3 fruit fly cellular contexts compared by ENCODE assay signal in genomic region chrX:3297444-3298300, dm6.
TF ChIP-seq lines count a peak whose summit lies in the region.

No protein-coding gene starts in this region.

- TF ChIP-seq CTCF in whole organism, embryonic (GFP tag; optimal IDR thresholded peaks at IDR 0.05; lab: Kevin White, UChicago), result no peak

TF ChIP-seq in whole organism, embryonic, 481 proteins besides CTCF, POLR2A, EP300 and RAD21 (continues in another document):
- no peak for TF ChIP-seq cg (GFP tag; optimal IDR thresholded peaks at IDR 0.05; lab: Kevin White, UChicago)
- no peak for TF ChIP-seq schlank (tag; optimal IDR thresholded peaks at IDR 0.05; lab: Kevin White, UChicago)
- TF ChIP-seq lbe (GFP tag; optimal IDR thresholded peaks at IDR 0.05; lab: Kevin White, UChicago), result no peak
- TF ChIP-seq Xrp1 (GFP tag; IDR thresholded peaks at IDR 0.05; lab: Robert Waterston, UW), result peak; percentile 22; the same call in 1 of the 2 replicates
- no peak for TF ChIP-seq fd102C (GFP tag; optimal IDR thresholded peaks at IDR 0.05; lab: Kevin White, UChicago)
- TF ChIP-seq mld (GFP tag; IDR thresholded peaks at IDR 0.05; lab: Robert Waterston, UW; ENCODE audit: partially characterized antibody), result no peak
- TF ChIP-seq CG30020 (tag; optimal IDR thresholded peaks at IDR 0.05; lab: Kevin White, UChicago), result no peak
- no peak for TF ChIP-seq gcm2 (GFP tag; optimal IDR thresholded peaks at IDR 0.05; lab: Kevin White, UChicago)
- TF ChIP-seq Med (GFP tag; lab: Kevin White, UChicago), result peak; percentile 68
- TF ChIP-seq CG4617 (GFP tag; optimal IDR thresholded peaks at IDR 0.05; lab: Kevin White, UChicago; ENCODE audit: borderline replicate concordance), result no peak
- TF ChIP-seq CG3163 (GFP tag; optimal IDR thresholded peaks at IDR 0.05; lab: Kevin White, UChicago), result no peak
- peak; percentile 30 for TF ChIP-seq Sox102F (GFP tag; optimal IDR thresholded peaks at IDR 0.05; lab: Kevin White, UChicago)
- no peak for TF ChIP-seq caup (GFP tag; optimal IDR thresholded peaks at IDR 0.05; lab: Kevin White, UChicago; ENCODE audit: severe bottlenecking)
- TF ChIP-seq CG12071 (GFP tag; optimal IDR thresholded peaks at IDR 0.05; lab: Kevin White, UChicago), result no peak
- TF ChIP-seq Antp (GFP tag; optimal IDR thresholded peaks at IDR 0.05; lab: Kevin White, UChicago), result peak; percentile 31
- TF ChIP-seq B-H2 (GFP tag; optimal IDR thresholded peaks at IDR 0.05; lab: Kevin White, UChicago), result no peak
- TF ChIP-seq CG3281 (GFP tag; optimal IDR thresholded peaks at IDR 0.05; lab: Kevin White, UChicago), result no peak
- no peak for TF ChIP-seq ATbp (GFP tag; optimal IDR thresholded peaks at IDR 0.05; lab: Kevin White, UChicago)
- no peak for TF ChIP-seq p53 (GFP tag; optimal IDR thresholded peaks at IDR 0.05; lab: Kevin White, UChicago)
- TF ChIP-seq gsb (GFP tag; IDR thresholded peaks at IDR 0.05; lab: Robert Waterston, UW), result no peak
- TF ChIP-seq Dbx (GFP tag; IDR thresholded peaks at IDR 0.05; lab: Robert Waterston, UW), result no peak
- TF ChIP-seq CG6272 (GFP tag; IDR thresholded peaks at IDR 0.05; lab: Robert Waterston, UW), result no peak
- no peak for TF ChIP-seq crol (GFP tag; IDR thresholded peaks at IDR 0.05; lab: Robert Waterston, UW)
- no peak for TF ChIP-seq Jarid2 (GFP tag; optimal IDR thresholded peaks at IDR 0.05; lab: Kevin White, UChicago)
- TF ChIP-seq CG14014 (GFP tag; IDR thresholded peaks at IDR 0.05; lab: Robert Waterston, UW), result no peak
- no peak for TF ChIP-seq danr (GFP tag; IDR thresholded peaks at IDR 0.05; lab: Robert Waterston, UW)
- TF ChIP-seq CG2199 (GFP tag; IDR thresholded peaks at IDR 0.05; lab: Robert Waterston, UW), result no peak
- TF ChIP-seq cas (GFP tag; IDR thresholded peaks at IDR 0.05; lab: Robert Waterston, UW), result no peak
- no peak for TF ChIP-seq CG11560 (tag; IDR thresholded peaks at IDR 0.05; lab: Robert Waterston, UW)
- TF ChIP-seq CG10267 (tag; optimal IDR thresholded peaks at IDR 0.05; lab: Kevin White, UChicago), result no peak
- TF ChIP-seq eve (GFP tag; optimal IDR thresholded peaks at IDR 0.05; lab: Kevin White, UChicago), result no peak
- TF ChIP-seq crc (GFP tag; optimal IDR thresholded peaks at IDR 0.05; lab: Kevin White, UChicago), result no peak

TF ChIP-seq in whole organism, prepupa, 60 proteins besides CTCF, POLR2A, EP300 and RAD21 (continues in another document):
- TF ChIP-seq CG11294 (GFP tag; IDR thresholded peaks at IDR 0.05; lab: Robert Waterston, UW), result no peak
- TF ChIP-seq CG7368 (GFP tag; optimal IDR thresholded peaks at IDR 0.05; lab: Kevin White, UChicago), result no peak
- TF ChIP-seq CG10669 (GFP tag; optimal IDR thresholded peaks at IDR 0.05; lab: Kevin White, UChicago), result peak; percentile 17
- TF ChIP-seq CG31627 (GFP tag; optimal IDR thresholded peaks at IDR 0.05; lab: Kevin White, UChicago), result no peak
- no peak for TF ChIP-seq CG6163 (GFP tag; IDR thresholded peaks at IDR 0.05; lab: Robert Waterston, UW)
- TF ChIP-seq Hr39 (GFP tag; optimal IDR thresholded peaks at IDR 0.05; lab: Kevin White, UChicago), result no peak
- no peak for TF ChIP-seq Met (GFP tag; optimal IDR thresholded peaks at IDR 0.05; lab: Kevin White, UChicago)
- TF ChIP-seq spab (GFP tag; optimal IDR thresholded peaks at IDR 0.05; lab: Kevin White, UChicago), result no peak
- peak; percentile 52 for TF ChIP-seq CG32006 (GFP tag; optimal IDR thresholded peaks at IDR 0.05; lab: Kevin White, UChicago)
- TF ChIP-seq CG16779 (tag; optimal IDR thresholded peaks at IDR 0.05; lab: Kevin White, UChicago), result no peak
- peak; percentile 4 for TF ChIP-seq Lpt (GFP tag; optimal IDR thresholded peaks at IDR 0.05; lab: Kevin White, UChicago)
- peak; percentile 2 to 7 for TF ChIP-seq salr (GFP tag; optimal IDR thresholded peaks at IDR 0.05; lab: Kevin White, UChicago)
- no peak for TF ChIP-seq Eip93F (GFP tag; optimal IDR thresholded peaks at IDR 0.05; lab: Kevin White, UChicago)
- TF ChIP-seq fd59A (GFP tag; optimal IDR thresholded peaks at IDR 0.05; lab: Kevin White, UChicago), result no peak
- TF ChIP-seq CG8119 (GFP tag; IDR thresholded peaks at IDR 0.05; lab: Robert Waterston, UW), result peak; percentile 30; the same call in 1 of the 3 replicates
- TF ChIP-seq Blimp-1 (GFP tag; optimal IDR thresholded peaks at IDR 0.05; lab: Kevin White, UChicago), result no peak
- no peak for TF ChIP-seq Sox14 (GFP tag; optimal IDR thresholded peaks at IDR 0.05; lab: Kevin White, UChicago)
- no peak for TF ChIP-seq ss (GFP tag; optimal IDR thresholded peaks at IDR 0.05; lab: Kevin White, UChicago)
- no peak for TF ChIP-seq CG10631 (GFP tag; optimal IDR thresholded peaks at IDR 0.05; lab: Kevin White, UChicago)
- no peak for TF ChIP-seq fkh (GFP tag; optimal IDR thresholded peaks at IDR 0.05; lab: Kevin White, UChicago)
- peak; percentile 28; the same call in 1 of the 2 replicates for TF ChIP-seq CG15336 (GFP tag; IDR thresholded peaks at IDR 0.05; lab: Robert Waterston, UW)
- TF ChIP-seq vri (GFP tag; optimal IDR thresholded peaks at IDR 0.05; lab: Kevin White, UChicago), result peak; percentile 35
- no peak for TF ChIP-seq CG11902 (GFP tag; optimal IDR thresholded peaks at IDR 0.05; lab: Kevin White, UChicago)
- TF ChIP-seq cyc (GFP tag; optimal IDR thresholded peaks at IDR 0.05; lab: Kevin White, UChicago), result no peak
- TF ChIP-seq acj6 (GFP tag; optimal IDR thresholded peaks at IDR 0.05; lab: Kevin White, UChicago), result no peak
- TF ChIP-seq esn (GFP tag; optimal IDR thresholded peaks at IDR 0.05; lab: Kevin White, UChicago), result no peak
- peak; percentile 22 for TF ChIP-seq Hr4 (GFP tag; optimal IDR thresholded peaks at IDR 0.05; lab: Kevin White, UChicago)
- TF ChIP-seq net (GFP tag; optimal IDR thresholded peaks at IDR 0.05; lab: Kevin White, UChicago), result no peak
- no peak for TF ChIP-seq CG1621 (tag; optimal IDR thresholded peaks at IDR 0.05; lab: Kevin White, UChicago)
- TF ChIP-seq achi (GFP tag; optimal IDR thresholded peaks at IDR 0.05; lab: Kevin White, UChicago), result peak; percentile 9
- peak; percentile 35 for TF ChIP-seq Eip78C (GFP tag; lab: Kevin White, UChicago)
- TF ChIP-seq CG8632 (GFP tag; optimal IDR thresholded peaks at IDR 0.05; lab: Kevin White, UChicago), result no peak
- TF ChIP-seq CG4318 (GFP tag; optimal IDR thresholded peaks at IDR 0.05; lab: Kevin White, UChicago), result peak; percentile 6
- no peak for TF ChIP-seq Gug (GFP tag; IDR thresholded peaks at IDR 0.05; lab: Robert Waterston, UW)

TF ChIP-seq in whole organism, pupa, 21 proteins besides CTCF, POLR2A, EP300 and RAD21:
- TF ChIP-seq CG17806 (tag; optimal IDR thresholded peaks at IDR 0.05; lab: Kevin White, UChicago) (peak; percentile 14), CG14655 (GFP tag; optimal IDR thresholded peaks at IDR 0.05; lab: Kevin White, UChicago) (peak; percentile 19), CG32121 (GFP tag; IDR thresholded peaks at IDR 0.05; lab: Robert Waterston, UW) (no peak), Ets98B (GFP tag; IDR thresholded peaks at IDR 0.05; lab: Robert Waterston, UW) (no peak), fd96Ca (GFP tag; IDR thresholded peaks at IDR 0.05; lab: Robert Waterston, UW) (peak; percentile 53; the same call in 2 of the 3 replicates), CG8159 (tag; optimal IDR thresholded peaks at IDR 0.05; lab: Kevin White, UChicago) (peak; percentile 6), CG4496 (GFP tag; IDR thresholded peaks at IDR 0.05; lab: Robert Waterston, UW) (0 out of 3 replicates have a peak, but pooled peaks have one; percentile 31), CG8301 (tag; optimal IDR thresholded peaks at IDR 0.05; lab: Kevin White, UChicago) (peak; percentile 1), CG9948 (tag; optimal IDR thresholded peaks at IDR 0.05; lab: Kevin White, UChicago) (peak; percentile 19), CG34367 (tag; optimal IDR thresholded peaks at IDR 0.05; lab: Kevin White, UChicago) (no peak)

Comparison
In these comparisons a context has a peak if more than half of its experiments do, and no peak if none do; other contexts are left out.
1. Of the 7 proteins assayed by ChIP-seq in both whole organism, embryonic and whole organism, prepupa: peak only in whole organism, embryonic: Blimp-1 and Sox102F; only in whole organism, prepupa: Lpt; in both: none; in neither: 4.